Fruit fly (Drosophila melanogaster) whole organism, prepupa: ENCODE measurements around the gene ATPsynCF6.

ENCODE experiments used
- CG10631 ChIP-seq: fragments of 200-800 bp; sonication (Bioruptor generic); optimal IDR thresholded peaks from 2 replicates; lab custom pipeline; 2016; ENCODE audit warnings: missing biosample characterization, missing genetic modification characterization
- CG10669 ChIP-seq: fragments of 200-800 bp; sonication (Bioruptor generic); optimal IDR thresholded peaks from 3 replicates; lab custom pipeline; 2018; ENCODE audit warnings: missing biosample characterization, mild to moderate bottlenecking, missing genetic modification characterization, moderate library complexity
- CG11902 ChIP-seq: fragments of 200-800 bp; sonication (Bioruptor generic); optimal IDR thresholded peaks from 3 replicates; lab custom pipeline; 2016; ENCODE audit warnings: missing biosample characterization, missing genetic modification characterization
- CG15336 ChIP-seq: fragments of 200-800 bp; sonication (Bioruptor generic); IDR thresholded peaks from 2 replicates; pipeline ENCODE4 v1.3.6; 2022; ENCODE audit warnings: missing biosample characterization, missing genetic modification characterization
- CG16779 ChIP-seq: fragments of 200-800 bp; sonication (Bioruptor generic); optimal IDR thresholded peaks from 3 replicates; lab custom pipeline; 2017; ENCODE audit warnings: missing biosample characterization, mild to moderate bottlenecking, missing genetic modification characterization
- CG3032 ChIP-seq: fragments of 200-800 bp; optimal IDR thresholded peaks from 2 replicates; lab custom pipeline; 2019; ENCODE audit warnings: missing biosample characterization, mild to moderate bottlenecking, missing genetic modification characterization, moderate library complexity
- CG31627 ChIP-seq: fragments of 200-800 bp; sonication (Bioruptor generic); optimal IDR thresholded peaks from 3 replicates; lab custom pipeline; 2016; ENCODE audit warnings: missing biosample characterization, missing genetic modification characterization
- CG32006 ChIP-seq: fragments of 200-800 bp; sonication (Bioruptor generic); optimal IDR thresholded peaks from 3 replicates; lab custom pipeline; 2017; ENCODE audit warnings: missing biosample characterization, mild to moderate bottlenecking, missing genetic modification characterization
- CG34406 ChIP-seq: fragments of 200-800 bp; sonication (Bioruptor generic); optimal IDR thresholded peaks from 3 replicates; lab custom pipeline; 2016; ENCODE audit warnings: missing biosample characterization, missing genetic modification characterization
- CG4318 ChIP-seq: fragments of 200-800 bp; sonication (Bioruptor generic); optimal IDR thresholded peaks from 3 replicates; lab custom pipeline; 2017; ENCODE audit warnings: missing biosample characterization, mild to moderate bottlenecking, missing genetic modification characterization
- CG6276 ChIP-seq: fragments of 200-800 bp; sonication (Bioruptor generic); optimal IDR thresholded peaks from 2 replicates; lab custom pipeline; 2017; ENCODE audit warnings: missing biosample characterization, mild to moderate bottlenecking, missing genetic modification characterization
- CG6792 ChIP-seq: fragments of 200-800 bp; sonication (Bioruptor generic); optimal IDR thresholded peaks from 3 replicates; lab custom pipeline; 2016; ENCODE audit warnings: missing biosample characterization, missing genetic modification characterization
- CG6854 ChIP-seq: fragments of 200-800 bp; sonication (Bioruptor generic); optimal IDR thresholded peaks from 2 replicates; lab custom pipeline; 2017; ENCODE audit warnings: missing biosample characterization, mild to moderate bottlenecking, missing genetic modification characterization
- CG7368 ChIP-seq: fragments of 200-800 bp; sonication (Bioruptor generic); optimal IDR thresholded peaks from 3 replicates; lab custom pipeline; 2016; ENCODE audit warnings: missing biosample characterization, missing genetic modification characterization
- CG8119 ChIP-seq: fragments of 200-800 bp; sonication (Bioruptor generic); IDR thresholded peaks from 3 replicates; pipeline ENCODE4 v1.3.6; 2022; ENCODE audit warnings: missing biosample characterization, missing genetic modification characterization
- CG8319 ChIP-seq: fragments of 200-800 bp; sonication (Bioruptor generic); optimal IDR thresholded peaks from 3 replicates; lab custom pipeline; 2016; ENCODE audit warnings: missing biosample characterization, missing genetic modification characterization
- CG8632 ChIP-seq: fragments of 200-800 bp; sonication (Bioruptor generic); optimal IDR thresholded peaks from 3 replicates; lab custom pipeline; 2016; ENCODE audit warnings: missing biosample characterization, missing genetic modification characterization
- Eip75B ChIP-seq: fragments of 200-800 bp; sonication (Bioruptor generic); optimal IDR thresholded peaks from 3 replicates; lab custom pipeline; 2016; ENCODE audit warnings: missing biosample characterization, missing genetic modification characterization
- Eip93F ChIP-seq: fragments of 200-800 bp; sonication (Bioruptor generic); optimal IDR thresholded peaks from 2 replicates; lab custom pipeline; 2016; ENCODE audit warnings: missing biosample characterization, mild to moderate bottlenecking, missing genetic modification characterization
- Gug ChIP-seq: fragments of 200-800 bp; sonication (Bioruptor generic); IDR thresholded peaks from 2 replicates; pipeline ENCODE4 v1.3.6; 2022; ENCODE audit warnings: missing biosample characterization, missing genetic modification characterization
- Hr38 ChIP-seq: sonication (Bioruptor generic); optimal IDR thresholded peaks from 2 replicates; lab custom pipeline; 2016; ENCODE audit warnings: missing biosample characterization, missing genetic modification characterization
- Hr4 ChIP-seq: fragments of 200-800 bp; sonication (Bioruptor generic); optimal IDR thresholded peaks from 3 replicates; lab custom pipeline; 2016; ENCODE audit warnings: missing biosample characterization, missing genetic modification characterization
- Lpt ChIP-seq: fragments of 200-800 bp; sonication (Bioruptor generic); optimal IDR thresholded peaks from 3 replicates; lab custom pipeline; 2016; ENCODE audit warnings: missing biosample characterization, missing genetic modification characterization
- Met ChIP-seq: fragments of 200-800 bp; sonication (Bioruptor generic); optimal IDR thresholded peaks from 3 replicates; lab custom pipeline; 2016; ENCODE audit warnings: missing biosample characterization, missing genetic modification characterization
- Smox ChIP-seq: fragments of 200-800 bp; sonication (Bioruptor generic); optimal IDR thresholded peaks from 3 replicates; lab custom pipeline; 2016; ENCODE audit warnings: missing biosample characterization, missing genetic modification characterization
- Sox102F ChIP-seq: fragments of 200-800 bp; sonication (Bioruptor generic); optimal IDR thresholded peaks from 2 replicates; lab custom pipeline; 2016; ENCODE audit warnings: missing biosample characterization, mild to moderate bottlenecking, missing genetic modification characterization
- Sox14 ChIP-seq: fragments of 200-800 bp; sonication (Bioruptor generic); optimal IDR thresholded peaks from 3 replicates; lab custom pipeline; 2016; ENCODE audit warnings: missing biosample characterization, missing genetic modification characterization
- cyc ChIP-seq: fragments of 200-800 bp; sonication (Bioruptor generic); optimal IDR thresholded peaks from 3 replicates; lab custom pipeline; 2016; ENCODE audit warnings: missing biosample characterization, missing genetic modification characterization
- dac ChIP-seq: fragments of 200-800 bp; sonication (Bioruptor generic); optimal IDR thresholded peaks from 2 replicates; lab custom pipeline; 2017; ENCODE audit warnings: missing biosample characterization, mild to moderate bottlenecking, missing genetic modification characterization
- dsx ChIP-seq: fragments of 200-800 bp; optimal IDR thresholded peaks from 3 replicates; lab custom pipeline; 2019; ENCODE audit warnings: missing biosample characterization, mild to moderate bottlenecking, missing genetic modification characterization, moderate library complexity; ENCODE audit not compliant: poor library complexity, severe bottlenecking
- eg ChIP-seq: fragments of 200-800 bp; sonication (Bioruptor generic); IDR thresholded peaks from 3 replicates; pipeline ENCODE4 v1.3.6; 2022; ENCODE audit warnings: missing biosample characterization, missing genetic modification characterization
- esn ChIP-seq: fragments of 200-800 bp; sonication (Bioruptor generic); optimal IDR thresholded peaks from 2 replicates; lab custom pipeline; 2016; ENCODE audit warnings: missing biosample characterization, mild to moderate bottlenecking, missing genetic modification characterization, moderate library complexity
- fd59A ChIP-seq: fragments of 200-800 bp; sonication (Bioruptor generic); optimal IDR thresholded peaks from 2 replicates; lab custom pipeline; 2017; ENCODE audit warnings: missing biosample characterization, mild to moderate bottlenecking, missing genetic modification characterization, missing genetic modification reagents
- fd85E ChIP-seq: fragments of 200-800 bp; sonication (Bioruptor generic); optimal IDR thresholded peaks from 3 replicates; lab custom pipeline; 2016; ENCODE audit warnings: missing biosample characterization, missing genetic modification characterization
- fkh ChIP-seq: fragments of 200-800 bp; sonication (Bioruptor generic); optimal IDR thresholded peaks from 3 replicates; lab custom pipeline; 2017; ENCODE audit warnings: missing biosample characterization, mild to moderate bottlenecking, missing genetic modification characterization, moderate library complexity
- lz ChIP-seq: fragments of 200-800 bp; sonication (Bioruptor generic); optimal IDR thresholded peaks from 3 replicates; lab custom pipeline; 2016; ENCODE audit warnings: missing biosample characterization, missing genetic modification characterization
- net ChIP-seq: fragments of 200-800 bp; sonication (Bioruptor generic); optimal IDR thresholded peaks from 3 replicates; lab custom pipeline; 2016; ENCODE audit warnings: missing biosample characterization, missing genetic modification characterization
- pdm3 ChIP-seq: fragments of 200-800 bp; sonication (Bioruptor generic); optimal IDR thresholded peaks from 3 replicates; lab custom pipeline; 2016; ENCODE audit warnings: missing biosample characterization, missing genetic modification characterization
- salr ChIP-seq, 2 experiments: fragments of 200-800 bp; sonication (Bioruptor generic); optimal IDR thresholded peaks; 3 replicates each; lab custom pipeline; 2016 to 2018; ENCODE audit warnings: missing biosample characterization in 2 of 2, missing genetic modification characterization in 2 of 2, mild to moderate bottlenecking in 1 of 2
- spab ChIP-seq: fragments of 200-800 bp; sonication (Bioruptor generic); optimal IDR thresholded peaks from 2 replicates; lab custom pipeline; 2017; ENCODE audit warnings: missing biosample characterization, mild to moderate bottlenecking, missing genetic modification characterization, missing genetic modification reagents
- ss ChIP-seq, 2 experiments: fragments of 200-800 bp; sonication (Bioruptor generic); optimal IDR thresholded peaks; 2 replicates in 1 of 2; 3 replicates in 1 of 2; lab custom pipeline; 2017 to 2018; ENCODE audit warnings: mild to moderate bottlenecking in 2 of 2, missing biosample characterization in 2 of 2, missing genetic modification characterization in 2 of 2, moderate library complexity in 1 of 2
- svp ChIP-seq: fragments of 200-800 bp; sonication (Bioruptor generic); peaks from one replicate; lab custom pipeline; 2016; ENCODE audit warnings: missing biosample characterization, missing genetic modification characterization
- vri ChIP-seq: fragments of 200-800 bp; sonication (Bioruptor generic); optimal IDR thresholded peaks from 3 replicates; lab custom pipeline; 2016; ENCODE audit warnings: missing biosample characterization, mild to moderate bottlenecking, missing genetic modification characterization

Gene ATPsynCF6

DNA sequence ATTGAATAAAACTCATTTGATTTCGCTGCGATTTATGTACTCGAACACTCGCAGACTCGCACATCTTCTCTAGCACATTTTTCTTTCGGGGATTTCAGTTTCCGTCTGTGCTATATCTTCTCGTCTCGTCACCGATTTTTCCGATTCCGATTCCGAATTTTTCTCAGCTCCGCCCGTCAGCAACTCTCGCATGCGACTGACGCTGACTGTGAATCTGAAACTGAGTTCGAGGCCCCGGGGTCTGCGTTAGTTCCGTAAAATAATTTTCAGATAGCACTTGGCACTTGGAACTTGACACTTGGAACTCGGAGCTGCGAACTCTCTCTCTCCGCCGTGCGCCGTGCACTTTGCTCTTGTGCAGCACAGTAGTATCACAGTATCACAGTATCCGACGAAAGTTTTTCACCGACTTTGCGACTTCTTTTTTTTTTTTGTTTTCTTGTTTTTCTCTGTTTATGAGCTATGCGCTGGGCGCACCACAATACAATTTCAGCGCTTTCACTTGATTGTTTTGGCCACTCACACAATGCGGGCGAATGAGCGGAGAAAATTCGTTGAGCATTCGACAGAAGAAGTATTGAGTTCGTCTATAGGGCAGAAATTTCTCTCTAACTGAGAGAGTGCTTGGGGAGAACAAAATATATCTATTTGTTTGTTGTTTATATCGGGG lies 28.9 kb upstream of the ATPsynCF6 start, which contains the start of gene CG4393 (continued):
- TF ChIP-seq CG7368 (GFP tag; lab: Kevin White, UChicago) (no peak), CG6276 (GFP tag; lab: Kevin White, UChicago) (peak; percentile 77), CG11902 (GFP tag; lab: Kevin White, UChicago) (no peak), CG15336 (GFP tag; lab: Robert Waterston, UW) (peak; percentile 73), Gug (no peak), pdm3 (GFP tag; lab: Kevin White, UChicago) (no peak), Lpt (GFP tag; lab: Kevin White, UChicago) (peak; percentile 59), CG8632 (GFP tag; lab: Kevin White, UChicago) (no peak), vri (GFP tag; lab: Kevin White, UChicago) (no peak)

DNA sequence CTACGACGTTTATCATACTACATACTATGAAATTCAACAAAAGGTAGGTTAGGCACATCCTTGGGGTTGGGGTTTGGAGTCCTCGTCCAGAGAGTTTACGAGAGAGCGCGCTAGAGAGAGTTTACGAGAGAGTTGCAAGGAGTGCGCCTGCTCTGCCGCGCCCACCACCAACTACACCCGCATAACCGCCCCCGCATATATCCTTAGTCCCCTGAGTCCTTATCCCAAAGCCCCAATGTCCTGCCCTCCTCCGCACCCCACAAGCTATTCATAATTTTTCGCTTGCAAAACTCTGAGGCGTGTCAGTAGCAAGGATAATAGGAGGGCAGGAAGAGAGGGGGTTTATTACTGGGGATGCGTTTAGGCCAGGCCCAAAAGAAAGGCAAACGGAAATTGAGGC lies 27.9 kb upstream of the ATPsynCF6 start:
- no peak for TF ChIP-seq dsx (GFP tag; lab: Kevin White, UChicago)
- no peak for TF ChIP-seq CG15336 (GFP tag; lab: Robert Waterston, UW)
- no peak for TF ChIP-seq CG31627 (GFP tag; lab: Kevin White, UChicago)
- no peak for TF ChIP-seq CG8319
- TF ChIP-seq CG6792 (GFP tag; lab: Kevin White, UChicago): no peak
- no peak for TF ChIP-seq fd85E (GFP tag; lab: Kevin White, UChicago)
- no peak for TF ChIP-seq ss (GFP tag; optimal IDR thresholded peaks at IDR 0.05; lab: Kevin White, UChicago)
- no peak for TF ChIP-seq esn (GFP tag; lab: Kevin White, UChicago)
- no peak for TF ChIP-seq dac
- TF ChIP-seq spab (GFP tag; lab: Kevin White, UChicago): no peak
- TF ChIP-seq fd59A: no peak
- no peak for TF ChIP-seq CG3032 (tag; lab: Kevin White, UChicago)
- TF ChIP-seq, all 60 proteins: peak for 0

dm6 chr3R:23377288-23377687 lies 21.4 kb upstream of the ATPsynCF6 start:
- TF ChIP-seq Gug (no peak), Eip93F (GFP tag; lab: Kevin White, UChicago) (no peak), CG7368 (GFP tag; lab: Kevin White, UChicago) (no peak)
- TF ChIP-seq, all 60 proteins: peak for 0

dm6 chr3R:23374290-23374689 lies 18.4 kb upstream of the ATPsynCF6 start:
- peak; percentile 66 for TF ChIP-seq CG34406 (GFP tag; lab: Kevin White, UChicago)
- TF ChIP-seq Lpt (GFP tag; lab: Kevin White, UChicago): peak; percentile 72
- peak; percentile 51 for TF ChIP-seq CG6276 (GFP tag; lab: Kevin White, UChicago)
- TF ChIP-seq Hr4 (GFP tag; lab: Kevin White, UChicago): no peak
- TF ChIP-seq eg: peak; percentile 91
- no peak for TF ChIP-seq fkh
- no peak for TF ChIP-seq CG4318 (GFP tag; lab: Kevin White, UChicago)
- TF ChIP-seq Hr38 (GFP tag; lab: Kevin White, UChicago): no peak
- TF ChIP-seq CG6854 (GFP tag; lab: Kevin White, UChicago): peak; percentile 76
- TF ChIP-seq Sox102F: peak; percentile 73
- TF ChIP-seq net (GFP tag; lab: Kevin White, UChicago): peak; percentile 61
- TF ChIP-seq esn (GFP tag; lab: Kevin White, UChicago): peak; percentile 54
- peak; percentile 23 for TF ChIP-seq Sox14 (GFP tag; lab: Kevin White, UChicago)
- TF ChIP-seq Eip75B (GFP tag; lab: Kevin White, UChicago): peak; percentile 28
- no peak for TF ChIP-seq fd59A
- TF ChIP-seq CG6792 (GFP tag; lab: Kevin White, UChicago): peak; percentile 9
- TF ChIP-seq CG31627 (GFP tag; lab: Kevin White, UChicago): peak; percentile 5
- TF ChIP-seq CG16779: peak; percentile 52
- TF ChIP-seq CG8119: peak; percentile 72
- TF ChIP-seq Smox (GFP tag; lab: Kevin White, UChicago): peak; percentile 29
- TF ChIP-seq CG8632 (GFP tag; lab: Kevin White, UChicago): peak; percentile 25
- TF ChIP-seq CG10631 (GFP tag; lab: Kevin White, UChicago): peak; percentile 15
- peak; percentile 78 for TF ChIP-seq svp
- TF ChIP-seq fd85E (GFP tag; lab: Kevin White, UChicago): peak; percentile 3
- TF ChIP-seq dac: no peak
- TF ChIP-seq CG10669 (GFP tag; lab: Kevin White, UChicago): no peak
- TF ChIP-seq CG32006 (GFP tag; lab: Kevin White, UChicago): no peak
- peak; percentile 38 for TF ChIP-seq Met (GFP tag; lab: Kevin White, UChicago)
- peak in 1 of 2 experiments; percentile 15 for TF ChIP-seq salr (GFP tag; optimal IDR thresholded peaks at IDR 0.05; lab: Kevin White, UChicago)
- peak; percentile 43 for TF ChIP-seq lz (GFP tag; lab: Kevin White, UChicago)
- no peak for TF ChIP-seq Eip93F (GFP tag; lab: Kevin White, UChicago)
- TF ChIP-seq cyc: no peak
